Worm (Caenorhabditis elegans): ENCODE results near the gene ref-2.

The ref-2 gene

DNA sequence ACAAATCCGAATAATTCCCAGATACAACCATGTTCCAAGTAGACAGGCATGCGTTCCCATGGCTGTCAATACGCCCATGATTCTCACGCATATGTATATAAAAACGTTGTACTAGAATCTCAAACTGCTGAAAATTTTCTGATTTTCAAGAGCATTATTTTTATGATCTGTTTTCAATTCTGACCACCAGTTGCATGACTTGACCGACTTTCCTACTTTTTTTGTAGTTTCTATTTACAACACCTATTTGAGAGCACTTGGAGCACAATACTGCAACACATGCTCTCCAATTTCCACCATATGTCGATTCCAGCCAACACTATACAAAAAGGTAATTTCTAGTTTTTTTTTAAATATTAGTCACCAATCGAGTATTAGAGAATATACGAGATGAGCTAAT is at the start of gene ref-2:
Gene ref-2, plus strand, starts transcription at position 301 of the 400 bp plus-strand sequence.
- TF ChIP-seq snpc-4 (tag; optimal IDR thresholded peaks at IDR 0.05) (no peak), lin-15B (tag; optimal IDR thresholded peaks at IDR 0.05) (no peak), ztf-11 (tag; optimal IDR thresholded peaks at IDR 0.05) (no peak), nhr-77 (tag; optimal IDR thresholded peaks at IDR 0.05) (no peak), nhr-12 (tag; optimal IDR thresholded peaks at IDR 0.05) (no peak), sea-2 (GFP tag; optimal IDR thresholded peaks at IDR 0.05) (no peak), nhr-11 (tag; optimal IDR thresholded peaks at IDR 0.05) (no peak), nhr-23 (tag; optimal IDR thresholded peaks at IDR 0.05) (no peak), elt-1 (tag; optimal IDR thresholded peaks at IDR 0.05) (no peak), lin-39 (tag; optimal IDR thresholded peaks at IDR 0.05) (no peak), egl-27 (tag; optimal IDR thresholded peaks at IDR 0.05) (no peak), unc-62 (GFP tag; optimal IDR thresholded peaks at IDR 0.05) (no peak), ceh-82 (tag; optimal IDR thresholded peaks at IDR 0.05) (no peak), ama-1 (optimal IDR thresholded peaks at IDR 0.05) (no peak)

DNA sequence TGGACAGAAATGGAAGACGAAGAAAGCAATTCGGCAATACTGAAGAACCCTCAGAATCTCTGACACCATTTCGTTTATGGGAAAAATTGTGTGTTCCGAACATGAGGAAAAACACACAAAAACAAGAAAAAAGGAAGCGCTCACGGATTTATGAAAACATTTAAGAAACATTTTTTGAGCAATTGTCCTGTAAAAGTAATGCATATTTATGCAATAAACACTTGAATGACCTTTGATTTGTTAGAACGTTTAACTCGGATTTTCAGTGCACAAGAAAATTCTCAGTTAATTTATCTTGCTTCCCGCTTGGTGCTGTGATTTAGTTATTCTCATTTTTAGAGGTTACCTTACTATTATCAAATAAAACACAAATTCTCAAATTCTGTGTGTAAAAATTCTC is 40.2 kb upstream of the ref-2 start:
- TF ChIP-seq egl-5 (tag; optimal IDR thresholded peaks at IDR 0.05): no peak

DNA sequence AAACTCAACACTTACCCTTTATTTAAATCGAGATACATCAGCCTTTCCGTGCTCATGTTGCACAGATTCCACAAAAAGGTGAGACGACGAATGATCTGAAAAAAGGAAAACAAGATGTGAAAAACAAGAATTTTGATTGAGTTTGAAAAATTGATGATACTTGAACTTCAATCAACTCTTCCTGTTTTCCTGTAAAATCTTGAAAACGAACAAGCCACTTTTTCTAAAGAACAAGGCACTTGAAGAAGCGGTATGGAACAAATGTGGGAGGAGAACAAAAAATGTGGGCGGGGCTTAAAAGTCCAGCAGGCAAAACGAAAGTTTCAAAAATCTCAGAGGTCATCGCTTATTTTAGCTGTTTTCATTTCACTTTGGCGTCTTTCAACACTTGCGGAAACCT is 37.0 kb upstream of the ref-2 start, which contains the start of gene kvs-1:
Gene kvs-1, minus strand, starts transcription at position 101 of the 400 bp plus-strand sequence.
- no peak for TF ChIP-seq ztf-11 (tag; optimal IDR thresholded peaks at IDR 0.05)
- no peak for TF ChIP-seq mdl-1 (tag; optimal IDR thresholded peaks at IDR 0.05)
- no peak for TF ChIP-seq nhr-23 (tag; optimal IDR thresholded peaks at IDR 0.05)
- no peak for TF ChIP-seq unc-39 (tag; optimal IDR thresholded peaks at IDR 0.05)
- TF ChIP-seq lin-39 (tag; optimal IDR thresholded peaks at IDR 0.05): no peak
- TF ChIP-seq hmg-11 (tag; optimal IDR thresholded peaks at IDR 0.05): no peak
- no peak for TF ChIP-seq sea-2 (GFP tag; optimal IDR thresholded peaks at IDR 0.05)
- TF ChIP-seq eor-1 (tag; optimal IDR thresholded peaks at IDR 0.05): no peak
- TF ChIP-seq egl-5 (tag; optimal IDR thresholded peaks at IDR 0.05): no peak
- no peak for TF ChIP-seq fkh-2 (tag; optimal IDR thresholded peaks at IDR 0.05)
- no peak for TF ChIP-seq pqm-1 (tag; optimal IDR thresholded peaks at IDR 0.05)
- no peak for TF ChIP-seq aly-2 (tag; optimal IDR thresholded peaks at IDR 0.05)
- no peak for TF ChIP-seq ZK546.5 (tag; optimal IDR thresholded peaks at IDR 0.05)

ce11 chrX:7710187-7710586 is 33.9 kb upstream of the ref-2 start:
- TF ChIP-seq nhr-43 (tag; optimal IDR thresholded peaks at IDR 0.05; ENCODE audit: poor library complexity, severe bottlenecking) (no peak), pqm-1 (tag; optimal IDR thresholded peaks at IDR 0.05) (no peak), snpc-4 (tag; optimal IDR thresholded peaks at IDR 0.05) (no peak)

- TF ChIP-seq fkh-2 (tag; optimal IDR thresholded peaks at IDR 0.05) (no peak), daf-12 (tag; optimal IDR thresholded peaks at IDR 0.05) (no peak), fos-1 (tag; optimal IDR thresholded peaks at IDR 0.05) (no peak), pha-4 (tag; optimal IDR thresholded peaks at IDR 0.05) (no peak), lin-39 (tag; optimal IDR thresholded peaks at IDR 0.05) (no peak), elt-2 (tag; optimal IDR thresholded peaks at IDR 0.05) (no peak), zag-1 (tag; optimal IDR thresholded peaks at IDR 0.05) (no peak), nhr-237 (tag; optimal IDR thresholded peaks at IDR 0.05) (no peak), lin-15B (tag; optimal IDR thresholded peaks at IDR 0.05) (no peak), egl-27 (tag; optimal IDR thresholded peaks at IDR 0.05) (no peak), ama-1 (optimal IDR thresholded peaks at IDR 0.05) (no peak), nhr-67 (tag; optimal IDR thresholded peaks at IDR 0.05) (no peak), R02D3.7 (tag; optimal IDR thresholded peaks at IDR 0.05) (no peak), eor-1 (tag; optimal IDR thresholded peaks at IDR 0.05) (no peak)
Measured at ce11 chrX:7710643-7711042, 33.4 kb upstream of the ref-2 start, which contains the start of gene K09F5.4. Gene K09F5.4, minus strand, starts transcription at chrX:7710743.

DNA sequence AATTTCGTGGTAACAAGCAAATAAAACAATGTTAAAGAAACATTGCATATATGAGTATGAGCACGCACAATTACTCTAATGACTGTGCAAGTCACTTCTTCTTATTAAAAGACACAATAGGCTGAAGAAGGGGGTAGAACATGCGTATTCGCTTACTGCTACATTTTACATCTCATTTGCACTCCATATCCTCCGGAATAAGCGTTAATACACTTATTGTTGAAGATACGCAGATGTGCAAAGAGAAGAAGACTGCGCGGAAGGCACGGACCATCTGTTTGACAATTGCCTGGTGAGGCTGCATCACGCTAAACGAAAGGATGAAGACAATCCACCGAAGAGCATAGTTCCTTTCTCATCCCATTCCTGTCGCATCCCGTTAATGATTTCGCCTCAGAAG is 31.2 kb upstream of the ref-2 start:
- no peak for TF ChIP-seq ztf-4 (tag; optimal IDR thresholded peaks at IDR 0.05)
- no peak for TF ChIP-seq lin-39 (tag; optimal IDR thresholded peaks at IDR 0.05)
- no peak for TF ChIP-seq pqm-1 (tag; optimal IDR thresholded peaks at IDR 0.05)
- no peak for TF ChIP-seq nhr-43 (tag; optimal IDR thresholded peaks at IDR 0.05; ENCODE audit: poor library complexity, severe bottlenecking)
- no peak for TF ChIP-seq ceh-82 (tag; optimal IDR thresholded peaks at IDR 0.05)
- TF ChIP-seq lin-15B (tag; optimal IDR thresholded peaks at IDR 0.05): no peak
- no peak for TF ChIP-seq mdl-1 (tag; optimal IDR thresholded peaks at IDR 0.05)
- no peak for TF ChIP-seq fos-1 (tag; optimal IDR thresholded peaks at IDR 0.05)
- no peak for TF ChIP-seq ama-1 (optimal IDR thresholded peaks at IDR 0.05)
- TF ChIP-seq fkh-2 (tag; optimal IDR thresholded peaks at IDR 0.05): no peak
- no peak for TF ChIP-seq elt-2 (tag; optimal IDR thresholded peaks at IDR 0.05)
